Worm (Caenorhabditis elegans) whole organism, young adult: ENCODE results near the gene kcc-3.

Experiments
- B0019.2 ChIP-seq: fragments of 200-800 bp; sonication (Bioruptor generic); conservative IDR thresholded peaks from 2 replicates; pipeline ENCODE4 v1.3.6; 2022; ENCODE audit warnings: missing genetic modification reagents, missing genetic modification characterization, missing compliant biosample characterization
- B0035.1 ChIP-seq: sonication (generic microtip); optimal IDR thresholded peaks from 2 replicates; lab custom pipeline; 2016; ENCODE audit warnings: missing genetic modification characterization, mild to moderate bottlenecking, missing compliant biosample characterization, missing genotype, missing genetic modification reagents
- C06A6.2 ChIP-seq: fragments of 200-800 bp; sonication (Bioruptor generic); conservative IDR thresholded peaks from 2 replicates; pipeline ENCODE4 v1.3.6; 2022; ENCODE audit warnings: missing genetic modification characterization, missing compliant biosample characterization
- F23B12.7 ChIP-seq: sonication (generic microtip); optimal IDR thresholded peaks from 2 replicates; lab custom pipeline; 2017; ENCODE audit warnings: missing genetic modification characterization, mild to moderate bottlenecking, missing compliant biosample characterization, antibody characterized with exemption, moderate library complexity; ENCODE audit not compliant: insufficient read depth
- F49E8.2 ChIP-seq: sonication (generic microtip); optimal IDR thresholded peaks from 3 replicates; lab custom pipeline; 2017; ENCODE audit warnings: missing genetic modification characterization, mild to moderate bottlenecking, missing compliant biosample characterization, antibody characterized with exemption, moderate library complexity; ENCODE audit not compliant: insufficient read depth
- K11D2.4 ChIP-seq: fragments of 200-800 bp; sonication (Bioruptor generic); IDR thresholded peaks from 2 replicates; pipeline ENCODE4 v1.3.6; 2022; ENCODE audit warnings: missing genetic modification reagents, missing genetic modification characterization, missing compliant biosample characterization
- T26A5.8 ChIP-seq: sonication (generic microtip); optimal IDR thresholded peaks from 2 replicates; lab custom pipeline; 2016; ENCODE audit warnings: missing genetic modification characterization, missing compliant biosample characterization
- Y53G8AR.9 ChIP-seq: fragments of 200-800 bp; sonication (Bioruptor generic); conservative IDR thresholded peaks from 2 replicates; pipeline ENCODE4 v1.3.6; 2022; ENCODE audit warnings: missing genetic modification reagents, missing genetic modification characterization, missing compliant biosample characterization
- Y56A3A.18 ChIP-seq: fragments of 200-800 bp; sonication (Bioruptor generic); IDR thresholded peaks from 2 replicates; pipeline ENCODE4 v1.3.6; 2022; ENCODE audit warnings: missing genetic modification reagents, missing genetic modification characterization, missing compliant biosample characterization
- Y79H2A.3 ChIP-seq: fragments of 200-800 bp; sonication (Bioruptor generic); conservative IDR thresholded peaks from 2 replicates; pipeline ENCODE4 v1.3.6; 2022; ENCODE audit warnings: missing genetic modification reagents, missing genetic modification characterization, missing compliant biosample characterization
- ama-1 ChIP-seq, 3 experiments: fragments of 150-350 bp in 1 of 3; sonication (generic microtip) in 2 of 3; optimal IDR thresholded peaks; 2 replicates each; lab custom pipeline; 2014 to 2018; ENCODE audit warnings: missing biosample characterization in 2 of 3, missing genetic modification characterization in 2 of 3, missing genetic modification reagents in 2 of 3
- attf-6 ChIP-seq: fragments of 200-800 bp; sonication (Bioruptor generic); IDR thresholded peaks from 2 replicates; pipeline ENCODE4 v1.3.6; 2022; ENCODE audit warnings: missing genetic modification reagents, missing genetic modification characterization, missing compliant biosample characterization
- ceh-40 ChIP-seq: fragments of 200-800 bp; sonication (Bioruptor generic); IDR thresholded peaks from 2 replicates; pipeline ENCODE4 v1.3.6; 2022; ENCODE audit warnings: missing genetic modification characterization, missing compliant biosample characterization
- ceh-58 ChIP-seq: fragments of 200-800 bp; sonication (Bioruptor generic); IDR thresholded peaks from 2 replicates; pipeline ENCODE4 v1.3.6; 2022; ENCODE audit warnings: missing genetic modification characterization, missing compliant biosample characterization
- ceh-91 ChIP-seq: fragments of 200-800 bp; sonication (Bioruptor generic); IDR thresholded peaks from 2 replicates; pipeline ENCODE4 v1.3.6; 2022; ENCODE audit warnings: missing genetic modification reagents, missing genetic modification characterization, missing compliant biosample characterization
- die-1 ChIP-seq: sonication (generic microtip); optimal IDR thresholded peaks from 2 replicates; lab custom pipeline; 2016; ENCODE audit warnings: missing genotype, mild to moderate bottlenecking, missing genetic modification characterization, missing compliant biosample characterization
- dox-1 ChIP-seq: fragments of 200-800 bp; sonication (Bioruptor generic); IDR thresholded peaks from 2 replicates; pipeline ENCODE4 v1.3.6; 2022; ENCODE audit warnings: missing genetic modification reagents, missing genetic modification characterization, missing compliant biosample characterization
- dpff-1 ChIP-seq: sonication (generic microtip); optimal IDR thresholded peaks from 2 replicates; lab custom pipeline; 2017; ENCODE audit warnings: mild to moderate bottlenecking, missing genetic modification characterization, missing compliant biosample characterization
- dpl-1 ChIP-seq: fragments of 150-350 bp; optimal IDR thresholded peaks from 2 replicates; lab custom pipeline; 2014; ENCODE audit warnings: missing biosample characterization, missing genetic modification reagents, missing genetic modification characterization
- egl-18 ChIP-seq: fragments of 200-800 bp; sonication (Bioruptor generic); IDR thresholded peaks from 2 replicates; pipeline ENCODE4 v1.3.6; 2022; ENCODE audit warnings: missing genetic modification reagents, missing genetic modification characterization, missing compliant biosample characterization
- egrh-3 ChIP-seq: fragments of 200-800 bp; sonication (Bioruptor generic); IDR thresholded peaks from 2 replicates; pipeline ENCODE4 v1.3.6; 2022; ENCODE audit warnings: missing genetic modification reagents, missing genetic modification characterization, missing compliant biosample characterization
- him-1 ChIP-seq: sonication (generic microtip); optimal IDR thresholded peaks from 2 replicates; lab custom pipeline; 2016; ENCODE audit warnings: missing genotype, missing genetic modification reagents, missing genetic modification characterization, missing compliant biosample characterization
- hlh-26 ChIP-seq: fragments of 200-800 bp; sonication (Bioruptor generic); conservative IDR thresholded peaks from 2 replicates; pipeline ENCODE4 v1.3.6; 2022; ENCODE audit warnings: missing genetic modification reagents, missing genetic modification characterization, missing compliant biosample characterization
- hmg-1.2 ChIP-seq: fragments of 200-800 bp; sonication (Bioruptor generic); IDR thresholded peaks from 2 replicates; pipeline ENCODE4 v1.3.6; 2022; ENCODE audit warnings: missing genetic modification reagents, missing genetic modification characterization, missing compliant biosample characterization
- let-526 ChIP-seq: fragments of 200-800 bp; sonication (Bioruptor generic); IDR thresholded peaks from 2 replicates; pipeline ENCODE4 v1.3.6; 2022; ENCODE audit warnings: missing genetic modification reagents, missing genetic modification characterization, missing compliant biosample characterization
- let-607 ChIP-seq, 2 experiments: fragments of 200-800 bp in 1 of 2; sonication (Bioruptor generic) in 1 of 2; sonication (generic microtip) in 1 of 2; optimal IDR thresholded peaks; 2 replicates each; lab custom pipeline; 2016 to 2018; ENCODE audit warnings: mild to moderate bottlenecking in 2 of 2, missing compliant biosample characterization in 2 of 2, missing genetic modification characterization in 2 of 2, moderate library complexity in 2 of 2, missing genotype in 1 of 2
- lin-54 ChIP-seq: fragments of 200-800 bp; sonication (Bioruptor generic); optimal IDR thresholded peaks from 2 replicates; lab custom pipeline; 2018; ENCODE audit warnings: mild to moderate bottlenecking, missing genetic modification characterization, missing compliant biosample characterization
- lsy-27 ChIP-seq: sonication (generic microtip); optimal IDR thresholded peaks from 2 replicates; lab custom pipeline; 2017; ENCODE audit warnings: missing genetic modification characterization, mild to moderate bottlenecking, missing compliant biosample characterization, antibody characterized with exemption, missing genotype, borderline replicate concordance; ENCODE audit not compliant: insufficient read depth
- madf-6 ChIP-seq: fragments of 200-800 bp; sonication (Bioruptor generic); IDR thresholded peaks from 2 replicates; pipeline ENCODE4 v1.3.6; 2022; ENCODE audit warnings: missing genetic modification reagents, missing genetic modification characterization, missing compliant biosample characterization
- mxl-1 ChIP-seq: sonication (generic microtip); optimal IDR thresholded peaks from 2 replicates; lab custom pipeline; 2016; ENCODE audit warnings: missing genetic modification characterization, missing compliant biosample characterization
- nfya-1 ChIP-seq: sonication (generic microtip); optimal IDR thresholded peaks from 2 replicates; lab custom pipeline; 2017; ENCODE audit warnings: antibody characterized with exemption, missing compliant biosample characterization, missing genetic modification characterization, borderline replicate concordance; ENCODE audit not compliant: insufficient read depth
- nhr-120 ChIP-seq: fragments of 200-800 bp; sonication (Bioruptor generic); IDR thresholded peaks from 2 replicates; pipeline ENCODE4 v1.3.6; 2022; ENCODE audit warnings: missing genetic modification characterization, missing compliant biosample characterization
- nhr-27 ChIP-seq: fragments of 200-800 bp; sonication (Bioruptor generic); optimal IDR thresholded peaks from 2 replicates; lab custom pipeline; 2018; ENCODE audit warnings: mild to moderate bottlenecking, missing genetic modification characterization, moderate library complexity, missing compliant biosample characterization
- snpc-1.1 ChIP-seq: sonication (generic microtip); optimal IDR thresholded peaks from 2 replicates; lab custom pipeline; 2017; ENCODE audit warnings: missing genetic modification characterization, mild to moderate bottlenecking, missing compliant biosample characterization, antibody characterized with exemption, moderate library complexity, missing genotype, missing genetic modification reagents; ENCODE audit not compliant: insufficient read depth
- somi-1 ChIP-seq: fragments of 200-800 bp; sonication (Bioruptor generic); optimal IDR thresholded peaks from 2 replicates; lab custom pipeline; 2018; ENCODE audit warnings: mild to moderate bottlenecking, missing genetic modification characterization, missing compliant biosample characterization
- zfh-2 ChIP-seq: fragments of 200-800 bp; sonication (Bioruptor generic); conservative IDR thresholded peaks from 2 replicates; pipeline ENCODE4 v1.3.6; 2022; ENCODE audit warnings: missing genetic modification reagents, missing genetic modification characterization, missing compliant biosample characterization
- ztf-18 ChIP-seq: sonication (generic microtip); optimal IDR thresholded peaks from 2 replicates; lab custom pipeline; 2016; ENCODE audit warnings: missing genotype, mild to moderate bottlenecking, missing genetic modification characterization, missing compliant biosample characterization
- ztf-22 ChIP-seq: fragments of 200-800 bp; sonication (Bioruptor generic); optimal IDR thresholded peaks from 2 replicates; lab custom pipeline; 2018; ENCODE audit warnings: mild to moderate bottlenecking, missing genetic modification characterization, moderate library complexity, missing compliant biosample characterization
- ztf-28 ChIP-seq: fragments of 200-800 bp; sonication (Bioruptor generic); IDR thresholded peaks from 2 replicates; pipeline ENCODE4 v1.3.6; 2022; ENCODE audit warnings: missing genetic modification reagents, missing genetic modification characterization, missing compliant biosample characterization

kcc-3 gene

DNA sequence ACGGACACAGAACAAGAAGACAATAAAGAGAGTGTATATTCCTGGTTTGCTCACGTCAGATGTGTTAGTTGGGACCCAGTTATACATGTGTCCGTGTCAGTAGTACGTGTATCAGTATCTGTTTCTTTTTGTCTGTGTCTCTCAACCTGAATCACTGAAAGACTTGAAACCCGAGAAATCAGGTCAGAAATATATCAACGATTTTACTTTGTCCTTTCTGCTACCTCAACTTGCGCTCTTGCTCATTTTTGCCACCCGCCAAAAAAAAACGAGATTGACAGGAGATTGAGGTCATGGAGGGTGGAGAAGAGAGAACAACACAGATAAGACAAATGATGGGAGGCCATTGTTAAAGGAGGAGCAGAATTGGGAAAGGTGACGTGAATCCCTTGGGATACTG lies 14.5 kb downstream of the kcc-3 start:
- TF ChIP-seq lin-54 (GFP tag; lab: Kevin White, UChicago), result no peak
- no peak for TF ChIP-seq mxl-1 (tag; lab: Kevin White, UChicago)
- TF ChIP-seq ztf-22 (GFP tag; lab: Kevin White, UChicago), result no peak
- TF ChIP-seq ceh-40 (GFP tag; lab: Robert Waterston, UW), result no peak
- TF ChIP-seq egrh-3 (GFP tag; lab: Robert Waterston, UW), result no peak
- no peak for TF ChIP-seq zfh-2 (GFP tag; lab: Robert Waterston, UW)
- no peak for TF ChIP-seq hlh-26 (GFP tag; lab: Robert Waterston, UW)
- TF ChIP-seq die-1, result no peak
- TF ChIP-seq egl-18 (GFP tag; lab: Robert Waterston, UW), result no peak
- no peak for TF ChIP-seq ztf-28 (GFP tag; lab: Robert Waterston, UW)

DNA sequence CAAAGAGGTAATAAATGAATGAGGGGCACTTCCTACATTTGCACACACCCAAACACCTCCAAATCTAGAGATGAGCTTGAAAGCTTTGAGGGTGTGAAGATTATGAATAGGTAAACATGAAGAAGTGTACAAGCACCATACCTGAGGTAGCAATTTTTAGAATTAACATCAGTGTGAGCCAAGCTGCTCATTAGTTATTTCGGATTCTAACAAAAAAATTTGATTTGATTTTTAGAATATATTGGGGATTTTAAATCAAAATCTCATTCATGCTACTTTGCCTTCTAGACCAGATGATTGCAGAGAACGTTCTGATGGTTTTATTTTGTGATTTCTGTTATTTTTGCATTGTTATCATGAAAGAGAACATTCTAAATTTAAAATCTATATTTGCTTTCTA lies 20.3 kb downstream of the kcc-3 start:
- TF ChIP-seq snpc-1.1 (tag; lab: Kevin White, UChicago) (no peak), attf-6 (GFP tag; lab: Robert Waterston, UW) (no peak), dpl-1 (no peak), let-607 (tag; optimal IDR thresholded peaks at IDR 0.05; lab: Kevin White, UChicago) (no peak), Y79H2A.3 (no peak), ama-1 (optimal IDR thresholded peaks at IDR 0.05; lab: Kevin White, UChicago) (no peak), ama-1 (GFP tag; optimal IDR thresholded peaks at IDR 0.05; lab: Kevin White, UChicago) (no peak), F23B12.7 (tag; lab: Kevin White, UChicago) (no peak), somi-1 (no peak), lsy-27 (tag; lab: Kevin White, UChicago) (no peak), ztf-18 (tag; lab: Kevin White, UChicago) (no peak), nhr-27 (tag; lab: Kevin White, UChicago) (no peak), die-1 (no peak), dox-1 (no peak), K11D2.4 (GFP tag; lab: Robert Waterston, UW) (no peak), ceh-91 (GFP tag; lab: Robert Waterston, UW) (no peak), ceh-58 (GFP tag; lab: Robert Waterston, UW) (no peak), dpff-1 (tag; lab: Kevin White, UChicago) (no peak), him-1 (tag; lab: Kevin White, UChicago) (no peak)

DNA sequence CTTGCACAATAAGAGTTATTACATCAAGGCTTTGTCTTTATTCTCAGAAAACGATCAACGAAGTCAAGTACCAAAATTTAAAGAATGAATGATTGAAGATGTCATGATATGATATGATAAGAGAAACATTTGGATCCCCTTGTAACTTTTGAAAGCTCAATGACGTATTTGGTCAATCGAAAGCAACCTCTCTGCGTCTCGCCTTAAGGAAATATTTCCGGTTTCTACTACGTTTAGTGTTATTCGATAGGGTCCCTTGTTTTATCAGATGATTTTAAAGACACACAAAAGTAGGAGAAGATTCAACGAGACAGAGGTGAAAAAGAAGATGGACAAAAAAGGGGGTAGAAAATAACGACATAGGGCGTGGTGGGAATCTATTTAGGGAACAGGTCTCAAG lies 20.8 kb downstream of the kcc-3 start:
- no peak for TF ChIP-seq nfya-1 (tag; lab: Kevin White, UChicago)
- TF ChIP-seq Y56A3A.18 (GFP tag; lab: Robert Waterston, UW), result no peak
- no peak for TF ChIP-seq zfh-2 (GFP tag; lab: Robert Waterston, UW)
- TF ChIP-seq nhr-120, result no peak
- TF ChIP-seq dox-1, result no peak
- TF ChIP-seq B0035.1 (tag; lab: Kevin White, UChicago), result no peak

DNA sequence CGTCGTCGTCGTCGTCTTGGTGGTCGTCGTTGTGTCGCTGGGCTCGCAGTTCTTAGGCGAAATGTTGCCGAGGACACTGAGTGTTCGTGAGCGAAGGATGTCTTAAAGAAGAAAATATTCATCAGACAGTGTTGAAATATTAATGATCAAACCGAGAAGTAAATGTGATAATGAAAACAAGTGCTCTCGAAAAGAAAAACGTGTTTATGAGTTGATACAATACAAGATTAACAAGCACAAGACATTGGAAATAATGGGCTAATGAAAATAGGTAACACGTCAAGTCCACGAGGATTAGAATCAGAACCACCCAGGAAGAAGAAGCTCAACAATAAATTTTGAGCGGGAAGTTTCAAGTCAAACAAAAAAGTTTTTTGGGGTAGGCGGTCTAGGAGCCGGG lies 22.2 kb downstream of the kcc-3 start, which contains the start of gene K02A2.5:
TSS of gene K02A2.5 (minus strand) at position 101 of the 400 bp plus-strand sequence.
- TF ChIP-seq F49E8.2 (no peak), hmg-1.2 (GFP tag; lab: Robert Waterston, UW) (no peak), let-526 (GFP tag; lab: Robert Waterston, UW) (no peak), C06A6.2 (GFP tag; lab: Robert Waterston, UW) (no peak), B0019.2 (GFP tag; lab: Robert Waterston, UW) (no peak), Y53G8AR.9 (no peak), madf-6 (no peak), T26A5.8 (tag; lab: Kevin White, UChicago) (no peak)
- TF ChIP-seq, all 124 proteins: peak for 0
